Fruit fly (Drosophila melanogaster) whole organism, wandering third instar larva: ENCODE data around the gene CG14455.

Source experiments
- CG32264 ChIP-seq: fragments of 200-800 bp; sonication (Bioruptor generic); optimal IDR thresholded peaks from 2 replicates; lab custom pipeline; 2016; ENCODE audit warnings: missing biosample characterization, missing genetic modification characterization
- Dfd ChIP-seq: fragments of >200 bp; optimal IDR thresholded peaks from 2 replicates; lab custom pipeline; 2017; ENCODE audit warnings: missing biosample characterization, missing genetic modification characterization
- Hnf4 ChIP-seq: fragments of 200-800 bp; sonication (Bioruptor generic); optimal IDR thresholded peaks from 2 replicates; lab custom pipeline; 2016; ENCODE audit warnings: missing biosample characterization, mild to moderate bottlenecking, missing genetic modification characterization
- Hr78 ChIP-seq: fragments of >200 bp; optimal IDR thresholded peaks from 2 replicates; lab custom pipeline; 2017; ENCODE audit warnings: missing biosample characterization, missing genetic modification characterization
- h ChIP-seq: fragments of 200-800 bp; sonication (Bioruptor generic); optimal IDR thresholded peaks from 3 replicates; lab custom pipeline; 2016; ENCODE audit warnings: missing biosample characterization, mild to moderate bottlenecking, missing genetic modification characterization
- sage ChIP-seq: fragments of 200-800 bp; sonication (Bioruptor generic); optimal IDR thresholded peaks from 2 replicates; lab custom pipeline; 2016; ENCODE audit warnings: missing biosample characterization, mild to moderate bottlenecking, missing genetic modification characterization
- woc ChIP-seq: sonication (Bioruptor generic); optimal IDR thresholded peaks from 2 replicates; lab custom pipeline; 2016; ENCODE audit warnings: missing biosample characterization, mild to moderate bottlenecking, missing genetic modification characterization

DNA sequence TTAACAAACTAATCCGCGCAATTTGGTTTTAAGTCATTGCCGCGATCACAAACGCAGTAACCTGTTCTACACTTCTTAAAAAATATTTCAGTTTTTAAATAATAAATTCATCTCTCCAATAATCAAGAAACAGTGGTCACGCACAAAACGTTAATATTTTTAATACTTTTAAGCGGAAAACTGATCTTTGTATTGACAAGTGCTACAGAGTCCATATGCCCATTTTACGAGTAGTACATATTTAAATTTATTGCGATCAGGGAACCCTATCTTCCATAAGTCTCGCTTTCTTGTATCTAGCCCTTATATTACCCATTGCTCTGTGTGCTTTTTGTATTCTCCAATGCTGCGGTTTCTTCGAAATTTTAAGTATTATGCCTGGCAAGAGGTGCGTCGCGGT lies 42.6 kb upstream of the CG14455 start, which contains the start of gene CG32454:
- TF ChIP-seq Dfd (GFP tag; lab: Kevin White, UChicago) = no peak
- TF ChIP-seq Hnf4 (GFP tag; lab: Kevin White, UChicago) = no peak
- no peak for TF ChIP-seq Hr78 (GFP tag; lab: Kevin White, UChicago)
- no peak for TF ChIP-seq CG32264
- TF ChIP-seq woc (GFP tag; lab: Kevin White, UChicago) = no peak
- TF ChIP-seq h = no peak
- no peak for TF ChIP-seq sage (GFP tag; lab: Kevin White, UChicago)
